Worm (Caenorhabditis elegans): Measurements from ENCODE around the gene M176.10.
"Not testable (repeated sequence)": the region's sequence is repeated elsewhere in the genome, so short reads cannot be mapped to it uniquely, and the experiment has no call there.

M176.10 gene

DNA sequence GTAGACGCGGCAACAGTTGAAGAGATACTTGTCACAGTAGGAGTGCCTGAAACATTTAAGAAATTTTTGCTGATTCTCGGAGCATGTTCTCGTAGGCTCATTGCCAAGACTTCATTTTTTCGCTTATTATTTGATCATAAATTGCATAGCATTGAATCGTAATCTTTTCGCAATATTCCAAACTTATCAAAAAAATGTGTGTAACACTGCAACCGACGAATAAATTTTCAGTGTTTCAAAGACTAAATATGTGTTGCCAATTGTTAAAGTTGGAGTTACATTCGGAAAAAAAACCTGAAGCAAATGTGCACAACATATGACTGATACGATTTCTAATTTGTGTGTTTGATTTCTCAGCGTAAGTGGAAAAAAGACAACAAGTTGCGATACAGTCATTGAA lies 33.5 kb upstream of the M176.10 start, which contains the start of gene R09D1.14:
Gene R09D1.14 (minus strand): TSS at position 101 of the 400 bp plus-strand sequence.
- not testable (repeated sequence) for TF ChIP-seq fos-1, ztf-11, nhr-77 (tag; optimal IDR thresholded peaks at IDR 0.05)

ce11 chrII:9454304-9454703 lies 28.3 kb upstream of the M176.10 start, which contains the start of gene chil-19:
Gene chil-19, minus strand, starts transcription at chrII:9454404.
- no peak for TF ChIP-seq nhr-67 (tag; optimal IDR thresholded peaks at IDR 0.05)
- TF ChIP-seq lin-39 (tag; optimal IDR thresholded peaks at IDR 0.05): no peak
- no peak for TF ChIP-seq fkh-10 (GFP tag; optimal IDR thresholded peaks at IDR 0.05)
- no peak for TF ChIP-seq aly-2 (tag; optimal IDR thresholded peaks at IDR 0.05)
- TF ChIP-seq fkh-2 (tag; optimal IDR thresholded peaks at IDR 0.05): no peak
- no peak for TF ChIP-seq mdl-1 (tag; optimal IDR thresholded peaks at IDR 0.05)
- no peak for TF ChIP-seq nhr-25 (tag; optimal IDR thresholded peaks at IDR 0.05)
- TF ChIP-seq elt-3 (tag; optimal IDR thresholded peaks at IDR 0.05): no peak
- TF ChIP-seq nhr-11 (tag; optimal IDR thresholded peaks at IDR 0.05): no peak
- no peak for TF ChIP-seq R02D3.7 (tag; optimal IDR thresholded peaks at IDR 0.05)
- TF ChIP-seq unc-62 (GFP tag; optimal IDR thresholded peaks at IDR 0.05): no peak

DNA sequence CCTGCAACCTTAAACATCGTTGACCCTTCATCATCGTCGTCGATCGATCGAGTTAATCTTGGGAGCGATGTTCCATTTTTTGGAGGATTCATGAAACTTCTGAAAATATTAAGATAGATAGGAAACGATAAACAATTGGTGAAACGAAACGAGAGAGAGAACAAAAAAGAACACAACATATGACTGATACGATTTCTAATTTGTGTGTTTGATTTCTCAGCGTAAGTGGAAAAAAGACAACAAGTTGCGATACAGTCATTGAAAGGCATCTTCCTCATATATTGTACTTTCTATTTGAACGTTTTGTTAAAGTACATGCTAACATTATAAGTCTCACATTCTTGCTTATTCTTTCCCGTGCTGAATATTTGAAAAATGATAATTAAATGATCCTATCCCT lies 26.2 kb upstream of the M176.10 start, which contains the start of gene R09D1.12:
Gene R09D1.12 (minus strand): TSS at position 101 of the 400 bp plus-strand sequence.
- TF ChIP-seq sea-2 (GFP tag; optimal IDR thresholded peaks at IDR 0.05); unc-39 (tag; optimal IDR thresholded peaks at IDR 0.05); hmg-11 (tag; optimal IDR thresholded peaks at IDR 0.05): not testable (repeated sequence)

- TF ChIP-seq nhr-76 (tag; optimal IDR thresholded peaks at IDR 0.05): no peak
- no peak for TF ChIP-seq ztf-11 (tag; optimal IDR thresholded peaks at IDR 0.05)
- no peak for TF ChIP-seq nhr-43 (tag; optimal IDR thresholded peaks at IDR 0.05; ENCODE audit: poor library complexity, severe bottlenecking)
- no peak for TF ChIP-seq ceh-28 (tag; optimal IDR thresholded peaks at IDR 0.05)
- TF ChIP-seq daf-12 (tag; optimal IDR thresholded peaks at IDR 0.05): no peak
- TF ChIP-seq skn-1 (tag; optimal IDR thresholded peaks at IDR 0.05): no peak
- TF ChIP-seq ztf-4 (tag; optimal IDR thresholded peaks at IDR 0.05): no peak
- no peak for TF ChIP-seq unc-62 (GFP tag; optimal IDR thresholded peaks at IDR 0.05)
- no peak for TF ChIP-seq nhr-237 (tag; optimal IDR thresholded peaks at IDR 0.05)
- no peak for TF ChIP-seq hmg-11 (tag; optimal IDR thresholded peaks at IDR 0.05)
- no peak for TF ChIP-seq pha-4 (tag; optimal IDR thresholded peaks at IDR 0.05)
- TF ChIP-seq egl-5 (tag; optimal IDR thresholded peaks at IDR 0.05): no peak
- no peak for TF ChIP-seq mdl-1 (tag; optimal IDR thresholded peaks at IDR 0.05)
- no peak for TF ChIP-seq sea-2 (GFP tag; optimal IDR thresholded peaks at IDR 0.05)
- TF ChIP-seq nhr-11 (tag; optimal IDR thresholded peaks at IDR 0.05): no peak
- no peak for TF ChIP-seq zag-1 (tag; optimal IDR thresholded peaks at IDR 0.05)
- TF ChIP-seq nhr-23 (tag; optimal IDR thresholded peaks at IDR 0.05): no peak
These were observed 22.0 kb upstream of the M176.10 start, which contains the start of gene chil-18 for ce11 chrII:9447965-9448364. Gene chil-18, plus strand, starts transcription at chrII:9448265.

DNA sequence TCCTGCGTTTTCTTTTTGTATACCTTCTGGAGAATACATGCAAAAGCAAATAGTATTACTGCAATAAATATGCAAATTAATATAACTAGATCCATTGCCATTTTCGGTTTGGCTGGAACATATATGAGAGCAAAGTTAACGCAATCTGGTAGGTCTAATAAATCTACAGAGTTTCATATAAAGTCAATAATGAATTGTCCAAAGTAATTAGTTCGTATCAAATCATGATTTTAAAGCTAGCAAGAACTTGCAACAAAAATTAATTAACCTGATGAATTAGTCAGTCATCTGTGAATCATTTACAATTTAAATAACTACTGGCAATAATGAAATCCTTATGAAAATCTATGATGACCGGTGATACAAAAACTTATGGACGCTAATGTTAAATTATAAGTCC lies 19.4 kb upstream of the M176.10 start, which contains the start of gene R09D1.13:
Gene R09D1.13 (minus strand): TSS at position 101 of the 400 bp plus-strand sequence.
- TF ChIP-seq lin-15B (tag; optimal IDR thresholded peaks at IDR 0.05) (no peak), nfya-1 (tag; optimal IDR thresholded peaks at IDR 0.05; ENCODE audit: insufficient read depth) (no peak), tbx-2 (tag; optimal IDR thresholded peaks at IDR 0.05) (no peak), snpc-4 (tag; optimal IDR thresholded peaks at IDR 0.05) (no peak), lin-39 (tag; optimal IDR thresholded peaks at IDR 0.05) (no peak), eor-1 (tag; optimal IDR thresholded peaks at IDR 0.05) (no peak), nhr-237 (tag; optimal IDR thresholded peaks at IDR 0.05) (no peak), jun-1 (tag; optimal IDR thresholded peaks at IDR 0.05) (no peak)

Measured in whole organism, L3 larva.